Fruit fly (Drosophila melanogaster): ENCODE data around the gene FMRFaR.

Gene FMRFaR

DNA sequence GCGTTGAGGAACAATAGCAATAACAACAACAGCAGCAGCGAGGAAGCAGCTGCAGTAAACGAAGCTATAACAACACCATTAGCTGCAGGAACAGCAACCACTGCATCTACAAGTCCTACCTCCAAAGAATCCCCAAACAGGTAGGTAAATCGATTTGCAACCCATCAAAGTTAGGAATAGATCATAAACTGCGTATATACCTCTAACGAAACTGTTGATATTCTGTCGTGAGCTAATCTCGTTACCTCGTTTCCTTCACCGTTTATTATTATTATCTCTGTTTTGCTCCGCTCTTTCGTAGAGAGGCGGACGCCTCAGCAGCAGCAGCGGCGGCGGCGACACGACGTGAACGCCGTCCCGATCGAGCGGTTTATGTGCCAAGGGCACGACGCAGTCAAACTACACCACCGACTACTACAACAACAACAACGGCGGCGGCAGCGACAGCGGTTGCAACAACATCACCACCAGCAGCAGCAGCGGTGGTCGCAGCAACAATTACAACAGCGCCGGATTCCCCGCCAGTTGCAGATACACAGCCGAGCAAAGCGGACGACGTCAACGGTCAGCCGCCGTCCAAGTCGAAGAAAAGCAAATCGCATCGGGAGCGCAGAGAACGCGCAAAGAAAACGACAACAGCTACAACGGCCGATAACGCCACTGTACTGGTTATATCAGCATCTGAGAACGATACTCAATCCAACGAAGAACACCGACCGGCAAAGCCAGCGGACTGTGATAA is 36.5 kb downstream of the FMRFaR start (continued):
- no peak for TF ChIP-seq CG9932 (GFP tag; IDR thresholded peaks at IDR 0.05)
- TF ChIP-seq Bdp1 (GFP tag; optimal IDR thresholded peaks at IDR 0.05): no peak
- peak; percentile 7 for TF ChIP-seq CG12391 (tag; optimal IDR thresholded peaks at IDR 0.05)
- peak; percentile 49 for TF ChIP-seq mirr (GFP tag; optimal IDR thresholded peaks at IDR 0.05)
- TF ChIP-seq pros (GFP tag; optimal IDR thresholded peaks at IDR 0.05): peak; percentile 68
- TF ChIP-seq prd (optimal IDR thresholded peaks at IDR 0.05): no peak
- TF ChIP-seq prd (GFP tag; IDR thresholded peaks at IDR 0.05): 0 out of 3 replicates have a peak, but pooled peaks have one; percentile 4
- peak; percentile 20 for TF ChIP-seq oc (tag; optimal IDR thresholded peaks at IDR 0.05)
- no peak for TF ChIP-seq gsb-n (tag; optimal IDR thresholded peaks at IDR 0.05)

DNA sequence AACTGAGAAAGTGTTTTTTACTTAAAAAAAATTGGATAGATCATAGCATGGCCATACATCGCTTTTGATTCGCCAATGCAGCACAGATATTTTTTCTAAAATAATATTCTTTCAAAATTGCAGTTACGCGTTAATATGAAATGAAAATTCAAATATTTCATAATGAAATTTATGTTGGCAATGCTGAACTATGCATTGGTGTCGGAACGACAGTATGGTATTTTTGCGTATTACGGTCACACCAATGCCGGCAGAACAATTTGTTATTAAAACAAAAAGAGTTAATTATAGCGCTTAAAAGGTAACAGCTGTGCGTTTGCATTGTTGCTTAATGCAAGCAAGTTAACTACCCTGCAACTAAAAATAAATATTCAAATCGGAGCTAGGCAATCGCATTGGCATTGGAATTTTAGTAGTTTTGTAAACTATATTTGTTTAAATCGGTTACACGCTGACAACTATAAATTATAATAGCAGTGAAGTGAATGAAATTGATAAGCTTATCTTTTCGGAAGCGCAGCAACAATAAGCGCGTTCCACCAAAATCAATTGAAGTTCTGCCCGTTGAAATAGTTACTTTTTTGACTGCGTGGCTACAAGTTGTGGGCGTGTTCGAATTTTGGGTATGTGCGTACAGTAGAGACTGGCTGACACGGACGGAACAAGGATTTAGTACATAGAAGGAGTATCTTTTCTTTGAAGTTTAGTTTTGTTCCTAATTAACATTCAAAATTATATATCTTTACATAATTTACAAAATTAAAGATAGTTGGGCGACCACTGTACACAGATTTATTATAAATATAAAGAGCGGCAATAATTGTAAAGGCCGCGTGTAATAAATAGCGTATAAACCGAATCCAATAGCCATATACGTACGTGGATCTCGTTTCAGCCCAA is 40.9 kb downstream of the FMRFaR start, which contains the start of gene Prx4:
Prx4 (plus strand) TSS at position 210 of the 900 bp plus-strand sequence.
- TF ChIP-seq CG6791 (GFP tag; IDR thresholded peaks at IDR 0.05; ENCODE audit: partially characterized antibody): no peak
- TF ChIP-seq CG7987 (GFP tag; optimal IDR thresholded peaks at IDR 0.05): no peak
- no peak for TF ChIP-seq Atf-2 (GFP tag; optimal IDR thresholded peaks at IDR 0.05)
- no peak for TF ChIP-seq trh (GFP tag; optimal IDR thresholded peaks at IDR 0.05)
- TF ChIP-seq Blimp-1 (GFP tag; optimal IDR thresholded peaks at IDR 0.05): peak; percentile 73
- no peak for TF ChIP-seq abd-A (tag; optimal IDR thresholded peaks at IDR 0.05)
- TF ChIP-seq HLHmδ (GFP tag; optimal IDR thresholded peaks at IDR 0.05): no peak
- TF ChIP-seq CG31388 (GFP tag; optimal IDR thresholded peaks at IDR 0.05): no peak
- peak; percentile 52 for TF ChIP-seq CG10147 (GFP tag; optimal IDR thresholded peaks at IDR 0.05)
- TF ChIP-seq CG33557 (GFP tag; optimal IDR thresholded peaks at IDR 0.05): peak; percentile 23
- no peak for TF ChIP-seq CG10462 (GFP tag; optimal IDR thresholded peaks at IDR 0.05)
- peak; percentile 2 for TF ChIP-seq CG8290 (GFP tag; optimal IDR thresholded peaks at IDR 0.05)
- peak in 1 of 2 experiments; percentile 34 for TF ChIP-seq CG8290 (tag; optimal IDR thresholded peaks at IDR 0.05)
- peak; percentile 66 for TF ChIP-seq phol (tag; optimal IDR thresholded peaks at IDR 0.05)
- peak in 1 of 2 experiments; percentile 8 for TF ChIP-seq chif (GFP tag; optimal IDR thresholded peaks at IDR 0.05)
- peak; percentile 74 for TF ChIP-seq Sox102F (GFP tag; optimal IDR thresholded peaks at IDR 0.05)
- TF ChIP-seq Chrac-16 (GFP tag; optimal IDR thresholded peaks at IDR 0.05): peak; percentile 62
- TF ChIP-seq eyg (GFP tag; optimal IDR thresholded peaks at IDR 0.05): no peak
- peak; percentile 65 for TF ChIP-seq NfI (GFP tag; optimal IDR thresholded peaks at IDR 0.05)
- no peak for TF ChIP-seq CG3838 (GFP tag; optimal IDR thresholded peaks at IDR 0.05)
- no peak for TF ChIP-seq CG7963 (GFP tag; IDR thresholded peaks at IDR 0.05; ENCODE audit: partially characterized antibody)
- TF ChIP-seq Nf-YA (GFP tag; IDR thresholded peaks at IDR 0.05): 0 out of 2 replicates have a peak, but pooled peaks have one; percentile 14
- no peak for TF ChIP-seq CG14965 (GFP tag; optimal IDR thresholded peaks at IDR 0.05; ENCODE audit: borderline replicate concordance)
- TF ChIP-seq Hey (tag; optimal IDR thresholded peaks at IDR 0.05): no peak
- TF ChIP-seq CG18011 (GFP tag; optimal IDR thresholded peaks at IDR 0.05): peak; percentile 15
- peak; percentile 44 for TF ChIP-seq CG14667 (GFP tag; IDR thresholded peaks at IDR 0.05)
- TF ChIP-seq CG6254 (GFP tag; optimal IDR thresholded peaks at IDR 0.05): peak; percentile 41
- TF ChIP-seq jing (GFP tag; optimal IDR thresholded peaks at IDR 0.05): peak; percentile 44
- TF ChIP-seq gsb-n (tag; optimal IDR thresholded peaks at IDR 0.05): peak; percentile 72
- TF ChIP-seq CG15514 (GFP tag; optimal IDR thresholded peaks at IDR 0.05): peak; percentile 42
- TF ChIP-seq CG32767 (GFP tag; IDR thresholded peaks at IDR 0.05): peak; percentile 47
- TF ChIP-seq hkb (optimal IDR thresholded peaks at IDR 0.05): no peak
- peak; percentile 78 for TF ChIP-seq hkb (GFP tag; IDR thresholded peaks at IDR 0.05)
- no peak for TF ChIP-seq ab (GFP tag; optimal IDR thresholded peaks at IDR 0.05)
- no peak for TF ChIP-seq maf-S (GFP tag; optimal IDR thresholded peaks at IDR 0.05)
- no peak for TF ChIP-seq Opbp (GFP tag; IDR thresholded peaks at IDR 0.05; ENCODE audit: partially characterized antibody)
- TF ChIP-seq CG12104 (GFP tag; optimal IDR thresholded peaks at IDR 0.05): no peak
- TF ChIP-seq ftz-f1 (GFP tag; optimal IDR thresholded peaks at IDR 0.05): no peak
